Fruit fly (Drosophila melanogaster) whole organism, embryonic: Measurements from ENCODE around the gene mol.
A peak's percentile ranks its signal among the peaks of the same experiment; 100 is the strongest.

Experiments
- CG1529 ChIP-seq: fragments of 200-800 bp; sonication (Bioruptor generic); optimal IDR thresholded peaks from 3 replicates; lab custom pipeline; 2018; ENCODE audit warnings: missing biosample characterization, missing genetic modification characterization
- CG2116 ChIP-seq: fragments of 200-800 bp; sonication (Bioruptor generic); optimal IDR thresholded peaks from 3 replicates; lab custom pipeline; 2018; ENCODE audit warnings: missing biosample characterization, mild to moderate bottlenecking, missing genetic modification characterization
- CG8281 ChIP-seq: fragments of 200-800 bp; sonication (Bioruptor generic); optimal IDR thresholded peaks from 2 replicates; lab custom pipeline; 2018; ENCODE audit warnings: missing biosample characterization, mild to moderate bottlenecking, missing genetic modification characterization, moderate library complexity
- CTCF ChIP-seq: fragments of 200-800 bp; sonication (Bioruptor generic); optimal IDR thresholded peaks from 2 replicates; lab custom pipeline; 2017; ENCODE audit warnings: missing biosample characterization, mild to moderate bottlenecking, missing genetic modification characterization, moderate library complexity
- Dll ChIP-seq: fragments of 200-800 bp; sonication (Bioruptor generic); IDR thresholded peaks from 4 replicates; pipeline ENCODE4 v1.3.6; 2022; ENCODE audit warnings: missing biosample characterization, missing genetic modification characterization; ENCODE audit not compliant: partially characterized antibody
- Doc2 ChIP-seq: fragments of 200-800 bp; sonication (Bioruptor generic); IDR thresholded peaks from 2 replicates; pipeline ENCODE4 v1.3.6; 2022; ENCODE audit warnings: missing biosample characterization, missing genetic modification characterization
- Ets97D ChIP-seq: fragments of 200-800 bp; sonication (Bioruptor generic); optimal IDR thresholded peaks from 3 replicates; lab custom pipeline; 2016; ENCODE audit warnings: missing biosample characterization, missing genetic modification characterization
- Meics ChIP-seq: fragments of 200-800 bp; sonication (Bioruptor generic); optimal IDR thresholded peaks from 2 replicates; lab custom pipeline; 2017; ENCODE audit warnings: missing biosample characterization, mild to moderate bottlenecking, missing genetic modification characterization
- Trl ChIP-seq, 3 experiments: fragments of >200 bp in 2 of 3; fragments of 200-800 bp in 1 of 3; sonication (Bioruptor generic) in 1 of 3; optimal IDR thresholded peaks; 2 replicates in 1 of 3; 3 replicates in 2 of 3; lab custom pipeline; 2016 to 2017; ENCODE audit warnings: missing biosample characterization in 1 of 3, missing genetic modification characterization in 1 of 3
- br ChIP-seq: fragments of >200 bp; optimal IDR thresholded peaks from 2 replicates; lab custom pipeline; 2017
- gro ChIP-seq: fragments of 200-800 bp; sonication (Bioruptor generic); optimal IDR thresholded peaks from 2 replicates; lab custom pipeline; 2016; ENCODE audit warnings: missing biosample characterization, missing genetic modification characterization
- org-1 ChIP-seq: fragments of 200-800 bp; sonication (Bioruptor generic); optimal IDR thresholded peaks from 2 replicates; lab custom pipeline; 2017; ENCODE audit warnings: missing biosample characterization, missing genetic modification characterization
- slbo ChIP-seq: fragments of 200-800 bp; sonication (Bioruptor generic); IDR thresholded peaks from 2 replicates; pipeline ENCODE4 v1.3.6; 2022; ENCODE audit warnings: missing biosample characterization, missing genetic modification characterization
- twi ChIP-seq: fragments of 200-800 bp; optimal IDR thresholded peaks from 2 replicates; lab custom pipeline; 2019; ENCODE audit warnings: missing biosample characterization, mild to moderate bottlenecking, missing genetic modification characterization, moderate library complexity

DNA sequence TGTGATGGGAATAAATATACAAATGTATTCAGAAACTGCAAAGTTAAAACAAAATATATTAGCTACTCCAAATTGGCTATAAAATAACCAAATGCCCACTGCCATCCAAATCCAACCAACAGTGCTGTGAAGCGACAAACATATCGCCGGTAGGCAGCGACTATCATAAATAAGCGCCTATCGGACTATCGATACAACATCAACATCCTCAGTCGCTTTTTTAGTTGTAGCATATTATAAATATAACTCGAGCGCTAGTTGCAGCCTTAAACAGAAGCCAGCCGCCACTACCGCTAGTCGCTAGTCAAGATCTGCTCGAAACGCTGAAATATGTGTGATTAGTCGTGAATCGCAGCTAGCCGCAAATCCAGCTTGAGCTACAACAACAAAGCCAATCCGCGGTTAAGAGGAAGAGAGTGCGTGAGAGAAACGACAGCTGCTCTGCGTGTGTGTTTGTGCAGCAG lies 42.0 kb upstream of the mol start:
- TF ChIP-seq Doc2 (GFP tag; lab: Robert Waterston, UW) (no peak), CG2116 (GFP tag; lab: Kevin White, UChicago) (peak; percentile 38), slbo (GFP tag; lab: Robert Waterston, UW) (peak; percentile 79), br (lab: Kevin White, UChicago) (no peak), CG8281 (tag; lab: Kevin White, UChicago) (no peak), CG1529 (no peak), Ets97D (GFP tag; lab: Kevin White, UChicago) (peak; percentile 84), Trl (optimal IDR thresholded peaks at IDR 0.05; lab: Kevin White, UChicago) (no peak), Trl (GFP tag; optimal IDR thresholded peaks at IDR 0.05; lab: Kevin White, UChicago) (no peak), Dll (GFP tag; lab: Robert Waterston, UW) (peak; percentile 83), twi (tag; lab: Kevin White, UChicago) (no peak), CTCF (GFP tag; lab: Kevin White, UChicago) (no peak), Meics (no peak), org-1 (GFP tag; lab: Kevin White, UChicago) (no peak), gro (GFP tag; lab: Kevin White, UChicago) (no peak)
